Fruit fly (Drosophila melanogaster): ENCODE measurements around the gene SdhAL.

SdhAL gene

DNA sequence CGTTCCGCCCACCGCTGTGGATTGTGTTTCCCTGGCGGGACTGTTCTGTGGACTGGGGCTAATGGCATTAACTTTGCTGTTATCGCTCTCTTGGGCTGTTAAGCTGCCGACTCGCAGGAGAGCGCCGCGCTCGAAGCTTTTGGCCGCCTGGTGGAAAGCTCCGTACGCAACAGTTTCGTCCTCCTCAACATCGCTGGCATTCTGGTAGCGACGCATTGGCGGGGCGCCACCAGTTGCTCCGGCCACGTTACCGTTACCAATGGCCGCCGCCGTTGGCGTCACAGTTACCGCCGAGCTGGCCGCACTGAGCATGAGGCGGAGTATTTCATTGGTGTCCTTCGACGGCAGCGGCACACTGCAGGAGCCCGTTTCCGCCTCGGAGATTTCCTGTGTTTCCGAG is 12.7 kb upstream of the SdhAL start:
- TF ChIP-seq ttk (optimal IDR thresholded peaks at IDR 0.05) (no peak), h (optimal IDR thresholded peaks at IDR 0.05) (no peak), insv (optimal IDR thresholded peaks at IDR 0.05) (no peak), psq (optimal IDR thresholded peaks at IDR 0.05) (no peak), Sin3A (optimal IDR thresholded peaks at IDR 0.05) (no peak), Myc (optimal IDR thresholded peaks at IDR 0.05) (no peak)

DNA sequence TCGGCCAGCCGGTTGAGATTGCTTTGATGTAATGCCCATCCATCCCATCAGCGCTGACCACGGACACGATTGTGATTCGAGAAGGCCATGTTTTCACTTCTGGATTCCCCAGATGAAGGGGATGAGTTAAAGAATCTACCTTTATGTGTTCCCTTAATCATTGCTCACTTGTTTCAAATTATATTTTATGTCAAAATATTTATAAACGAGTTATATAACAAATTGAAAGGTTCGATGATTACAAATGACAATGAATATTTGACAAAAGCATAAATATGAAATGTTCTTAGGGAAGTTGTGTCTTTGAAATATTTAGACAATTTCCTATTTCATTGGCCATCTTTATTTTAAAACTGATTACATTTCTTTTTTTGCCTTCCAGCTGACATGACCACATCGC is 7.1 kb upstream of the SdhAL start:
- TF ChIP-seq psq (optimal IDR thresholded peaks at IDR 0.05) (no peak), Myc (optimal IDR thresholded peaks at IDR 0.05) (no peak), Sin3A (optimal IDR thresholded peaks at IDR 0.05) (no peak), insv (optimal IDR thresholded peaks at IDR 0.05) (no peak), h (optimal IDR thresholded peaks at IDR 0.05) (no peak), ttk (optimal IDR thresholded peaks at IDR 0.05) (no peak)

DNA sequence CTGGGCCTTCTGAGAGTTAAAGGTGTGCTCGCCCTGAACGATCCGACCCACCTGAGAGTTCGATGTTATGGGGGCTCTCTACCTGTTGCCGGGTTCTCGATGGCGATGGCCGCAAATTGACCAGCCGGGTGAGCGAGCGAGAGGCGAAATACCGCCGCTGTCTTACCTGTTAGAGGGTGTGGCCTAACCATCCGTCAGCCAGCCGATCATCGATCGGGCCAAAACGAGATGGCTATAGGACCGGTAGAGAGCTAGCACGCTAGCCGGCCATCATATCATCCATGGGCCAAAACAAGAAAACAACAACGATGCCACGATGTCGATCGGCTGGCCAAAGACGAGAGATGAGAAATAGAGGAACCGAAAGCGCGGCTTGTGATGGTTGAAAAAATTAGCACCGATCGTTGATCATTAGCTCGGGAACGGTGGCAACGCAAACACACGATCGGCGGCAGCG is 2.8 kb upstream of the SdhAL start, which contains the start of gene byn:
Gene byn (plus strand): TSS at position 407 of the 457 bp plus-strand sequence.
- TF ChIP-seq h (optimal IDR thresholded peaks at IDR 0.05), result no peak
- no peak for TF ChIP-seq psq (optimal IDR thresholded peaks at IDR 0.05)
- no peak for TF ChIP-seq Myc (optimal IDR thresholded peaks at IDR 0.05)
- no peak for TF ChIP-seq Sin3A (optimal IDR thresholded peaks at IDR 0.05)

dm6 chr3L:11925382-11925781 is 825 bp upstream of the SdhAL start:
- TF ChIP-seq psq (optimal IDR thresholded peaks at IDR 0.05) (no peak), insv (optimal IDR thresholded peaks at IDR 0.05) (no peak), Sin3A (optimal IDR thresholded peaks at IDR 0.05) (no peak), ttk (optimal IDR thresholded peaks at IDR 0.05) (no peak), Myc (optimal IDR thresholded peaks at IDR 0.05) (no peak), h (optimal IDR thresholded peaks at IDR 0.05) (no peak)

dm6 chr3L:11921213-11921612 is 3.3 kb downstream of the SdhAL start, which contains the start of gene CG11588:
CG11588 (plus strand) TSS chr3L:11921513.
- no peak for TF ChIP-seq Myc (optimal IDR thresholded peaks at IDR 0.05)
- TF ChIP-seq Sin3A (optimal IDR thresholded peaks at IDR 0.05), result no peak
- no peak for TF ChIP-seq insv (optimal IDR thresholded peaks at IDR 0.05)
- TF ChIP-seq psq (optimal IDR thresholded peaks at IDR 0.05), result no peak
- TF ChIP-seq ttk (optimal IDR thresholded peaks at IDR 0.05), result no peak
- TF ChIP-seq h (optimal IDR thresholded peaks at IDR 0.05), result no peak

DNA sequence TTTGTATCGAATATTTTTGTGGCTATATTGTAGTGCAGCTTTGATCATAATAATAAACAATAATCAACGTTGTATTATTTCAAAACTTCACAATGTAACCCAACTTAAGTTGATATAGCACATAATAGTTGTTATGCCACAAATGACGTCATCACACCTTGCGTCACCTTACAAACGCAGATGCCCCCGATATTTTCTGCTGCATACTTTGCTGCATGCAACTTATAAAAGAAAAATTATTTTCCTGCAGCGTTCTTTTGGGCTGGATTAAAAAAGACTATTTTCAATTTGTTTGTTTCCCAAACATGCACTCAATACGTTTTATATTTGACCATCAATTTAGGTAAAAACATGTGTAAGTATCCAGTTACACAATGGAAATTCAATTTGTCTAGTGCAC is 6.3 kb downstream of the SdhAL start:
- TF ChIP-seq psq (optimal IDR thresholded peaks at IDR 0.05) (no peak), Sin3A (optimal IDR thresholded peaks at IDR 0.05) (no peak)

dm6 chr3L:11896756-11897155 is 27.8 kb downstream of the SdhAL start:
- TF ChIP-seq Myc (optimal IDR thresholded peaks at IDR 0.05) (no peak), Sin3A (optimal IDR thresholded peaks at IDR 0.05) (no peak), insv (optimal IDR thresholded peaks at IDR 0.05) (no peak), h (optimal IDR thresholded peaks at IDR 0.05) (no peak), psq (optimal IDR thresholded peaks at IDR 0.05) (no peak), ttk (optimal IDR thresholded peaks at IDR 0.05) (no peak)

DNA sequence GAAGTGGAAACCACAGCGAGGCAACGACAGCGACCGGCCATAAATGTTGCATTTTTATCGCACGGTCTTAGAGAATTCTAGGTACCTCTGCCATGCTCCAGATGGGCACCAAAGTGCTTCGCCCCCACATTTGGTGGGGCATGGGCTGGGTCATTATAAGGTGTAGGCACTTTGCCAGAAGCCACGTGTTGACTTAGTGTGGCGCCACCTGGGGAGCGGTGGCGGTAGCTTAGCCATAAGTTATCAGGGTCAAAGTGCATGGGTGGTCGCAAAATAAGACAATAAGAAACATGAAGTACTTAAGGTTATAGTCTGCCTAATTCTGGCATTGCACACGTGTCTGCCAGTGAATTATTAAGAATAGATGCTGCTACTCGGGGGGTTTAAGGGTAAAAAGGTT is 31.8 kb downstream of the SdhAL start:
- TF ChIP-seq Myc (optimal IDR thresholded peaks at IDR 0.05) (no peak), h (optimal IDR thresholded peaks at IDR 0.05) (no peak), insv (optimal IDR thresholded peaks at IDR 0.05) (no peak), ttk (optimal IDR thresholded peaks at IDR 0.05) (no peak), psq (optimal IDR thresholded peaks at IDR 0.05) (no peak), Sin3A (optimal IDR thresholded peaks at IDR 0.05) (no peak)

- TF ChIP-seq h (optimal IDR thresholded peaks at IDR 0.05) (no peak), ttk (optimal IDR thresholded peaks at IDR 0.05) (no peak), Sin3A (optimal IDR thresholded peaks at IDR 0.05) (no peak), psq (optimal IDR thresholded peaks at IDR 0.05) (no peak), insv (optimal IDR thresholded peaks at IDR 0.05) (no peak), Myc (optimal IDR thresholded peaks at IDR 0.05) (no peak)
Measured at dm6 chr3L:11888910-11889309, 35.6 kb downstream of the SdhAL start, which contains the start of gene CG5897. CG5897 (minus strand) TSS chr3L:11889010.

dm6 chr3L:11881084-11881483 is 43.5 kb downstream of the SdhAL start, which contains the start of gene CCDC151:
CCDC151 (plus strand) TSS chr3L:11881384.
- TF ChIP-seq psq (optimal IDR thresholded peaks at IDR 0.05) (no peak), insv (optimal IDR thresholded peaks at IDR 0.05) (no peak), h (optimal IDR thresholded peaks at IDR 0.05) (no peak), Sin3A (optimal IDR thresholded peaks at IDR 0.05) (no peak), ttk (optimal IDR thresholded peaks at IDR 0.05) (no peak), Myc (optimal IDR thresholded peaks at IDR 0.05) (no peak)

- TF ChIP-seq h (optimal IDR thresholded peaks at IDR 0.05) (no peak), psq (optimal IDR thresholded peaks at IDR 0.05) (no peak), insv (optimal IDR thresholded peaks at IDR 0.05) (no peak), Myc (optimal IDR thresholded peaks at IDR 0.05) (no peak)
Measured at dm6 chr3L:11878815-11879214, 45.7 kb downstream of the SdhAL start, which contains the start of gene Sprn. Sprn (plus strand) TSS chr3L:11879115.

DNA sequence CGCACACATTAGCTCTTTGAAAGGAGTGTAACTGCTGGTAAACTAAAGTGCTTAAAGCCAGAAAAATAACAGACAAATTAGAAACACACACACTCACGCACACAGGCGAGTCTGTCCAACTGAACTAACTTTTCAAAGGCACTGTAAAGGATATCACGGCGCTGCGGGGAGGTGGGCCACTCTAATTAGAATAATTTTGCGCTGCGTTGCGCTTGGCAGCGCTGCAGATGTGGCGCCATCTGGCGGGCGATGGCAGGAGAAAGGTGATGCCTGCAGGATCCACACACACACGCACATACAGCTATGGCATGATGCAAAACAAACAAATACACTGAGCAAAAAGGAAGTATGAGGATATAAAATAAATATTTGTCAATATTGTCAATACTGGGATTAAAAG is 48.5 kb downstream of the SdhAL start:
- TF ChIP-seq Myc (optimal IDR thresholded peaks at IDR 0.05) (no peak), h (optimal IDR thresholded peaks at IDR 0.05) (no peak), insv (optimal IDR thresholded peaks at IDR 0.05) (no peak), psq (optimal IDR thresholded peaks at IDR 0.05) (no peak), ttk (optimal IDR thresholded peaks at IDR 0.05) (no peak), Sin3A (optimal IDR thresholded peaks at IDR 0.05) (no peak)

dm6 chr3L:11874758-11875157 is 49.8 kb downstream of the SdhAL start:
- TF ChIP-seq Sin3A (optimal IDR thresholded peaks at IDR 0.05) (no peak), h (optimal IDR thresholded peaks at IDR 0.05) (no peak), psq (optimal IDR thresholded peaks at IDR 0.05) (no peak), insv (optimal IDR thresholded peaks at IDR 0.05) (no peak), ttk (optimal IDR thresholded peaks at IDR 0.05) (no peak), Myc (optimal IDR thresholded peaks at IDR 0.05) (no peak)

All from Kc167 (cell line).